Worm (Caenorhabditis elegans): ENCODE measurements around the gene col-161.

DNA sequence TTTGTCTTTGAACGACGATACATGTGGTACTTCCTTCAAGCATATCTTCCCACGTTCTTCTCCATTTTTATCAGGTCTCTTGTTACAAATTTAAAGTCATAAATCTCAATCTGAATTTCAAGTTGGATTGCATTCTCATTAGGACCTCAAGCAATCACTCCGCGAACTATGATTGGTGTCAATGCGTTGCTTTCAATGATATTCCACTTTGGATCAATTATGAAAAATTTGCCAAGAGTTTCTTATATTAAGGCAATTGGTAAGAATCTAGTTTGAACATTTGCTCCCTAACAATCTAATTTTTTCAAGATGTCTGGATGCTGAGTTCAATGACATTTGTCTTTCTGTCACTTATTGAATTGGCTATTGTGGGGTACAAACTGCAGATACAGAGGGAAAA is 24.4 kb upstream of the col-161 start:
- TF ChIP-seq dao-5 (tag; optimal IDR thresholded peaks at IDR 0.05) (no peak), him-1 (tag; optimal IDR thresholded peaks at IDR 0.05) (no peak)
